Worm (Caenorhabditis elegans) whole organism, midembryonic: Measurements from ENCODE around the gene lpr-5.

Source experiments
- flt-1 ChIP-seq: fragments of 200-800 bp; sonication (Bioruptor generic); IDR thresholded peaks from 2 replicates; pipeline ENCODE4 v1.3.6; 2022; ENCODE audit warnings: missing genetic modification characterization, missing compliant biosample characterization
- med-1 ChIP-seq: sonication (generic microtip); optimal IDR thresholded peaks from 2 replicates; lab custom pipeline; 2017; ENCODE audit warnings: missing genetic modification characterization, mild to moderate bottlenecking, missing compliant biosample characterization, antibody characterized with exemption, missing genetic modification reagents; ENCODE audit not compliant: insufficient read depth
- ref-1 ChIP-seq: fragments of 200-800 bp; sonication (Bioruptor generic); conservative IDR thresholded peaks from 2 replicates; pipeline ENCODE4 v1.3.6; 2022; ENCODE audit warnings: missing genetic modification reagents, missing genetic modification characterization, missing compliant biosample characterization
- tab-1 ChIP-seq: fragments of 200-800 bp; sonication (Bioruptor generic); IDR thresholded peaks from 2 replicates; pipeline ENCODE4 v1.3.6; 2022; ENCODE audit warnings: missing genetic modification characterization, missing compliant biosample characterization
- ztf-23 ChIP-seq: fragments of 200-800 bp; sonication (Bioruptor generic); IDR thresholded peaks from 2 replicates; pipeline ENCODE4 v1.3.6; 2022; ENCODE audit warnings: missing genetic modification reagents, missing genetic modification characterization, missing compliant biosample characterization

ce11 chrX:11061904-11062303 lies at the start of gene lpr-5:
- TF ChIP-seq ztf-23 (GFP tag; lab: Robert Waterston, UW): no peak
- TF ChIP-seq ref-1 (GFP tag; lab: Robert Waterston, UW): no peak
- TF ChIP-seq med-1 (GFP tag; lab: Kevin White, UChicago): no peak
- TF ChIP-seq tab-1 (GFP tag; lab: Robert Waterston, UW): no peak
- no peak for TF ChIP-seq flt-1 (GFP tag; lab: Robert Waterston, UW)
